Worm (Caenorhabditis elegans) whole organism, late embryonic: ENCODE data around the gene E02H1.5.

ENCODE experiments used
- C08G9.2 ChIP-seq: sonication (generic microtip); optimal IDR thresholded peaks from 2 replicates; lab custom pipeline; 2016; ENCODE audit warnings: mild to moderate bottlenecking, missing genetic modification characterization, moderate library complexity, missing compliant biosample characterization
- C38D4.7 ChIP-seq: fragments of 200-800 bp; sonication (Bioruptor generic); optimal IDR thresholded peaks from 2 replicates; lab custom pipeline; 2018; ENCODE audit warnings: mild to moderate bottlenecking, missing genetic modification characterization, moderate library complexity, missing compliant biosample characterization
- T23F11.4 ChIP-seq: fragments of 200-800 bp; sonication (Bioruptor generic); optimal IDR thresholded peaks from 2 replicates; lab custom pipeline; 2018; ENCODE audit warnings: mild to moderate bottlenecking, missing genetic modification characterization, missing compliant biosample characterization
- ahr-1 ChIP-seq: sonication (generic microtip); optimal IDR thresholded peaks from 2 replicates; lab custom pipeline; 2016; ENCODE audit warnings: missing genetic modification characterization, missing compliant biosample characterization
- ama-1 ChIP-seq: fragments of 150-350 bp; optimal IDR thresholded peaks from 2 replicates; lab custom pipeline; 2014
- ceh-18 ChIP-seq: sonication (generic microtip); optimal IDR thresholded peaks from 2 replicates; lab custom pipeline; 2016; ENCODE audit warnings: missing genetic modification characterization, missing compliant biosample characterization
- ceh-19 ChIP-seq: fragments of 200-800 bp; sonication (Bioruptor generic); optimal IDR thresholded peaks from 2 replicates; lab custom pipeline; 2018; ENCODE audit warnings: mild to moderate bottlenecking, missing genetic modification characterization, missing compliant biosample characterization
- ceh-30 ChIP-seq: fragments of 150-350 bp; optimal IDR thresholded peaks from 2 replicates; lab custom pipeline; 2014; ENCODE audit warnings: missing biosample characterization, missing genetic modification characterization
- ceh-34 ChIP-seq: sonication (generic microtip); optimal IDR thresholded peaks from 2 replicates; lab custom pipeline; 2016; ENCODE audit warnings: mild to moderate bottlenecking, missing genetic modification characterization, missing compliant biosample characterization
- ceh-45 ChIP-seq: fragments of 200-800 bp; sonication (Bioruptor generic); IDR thresholded peaks from 2 replicates; pipeline ENCODE4 v1.3.6; 2022; ENCODE audit warnings: missing genetic modification reagents, missing genetic modification characterization, missing compliant biosample characterization
- che-1 ChIP-seq: sonication (generic microtip); optimal IDR thresholded peaks from 2 replicates; lab custom pipeline; 2016; ENCODE audit warnings: mild to moderate bottlenecking, missing genetic modification characterization, missing compliant biosample characterization
- elt-2 ChIP-seq: sonication (generic microtip); optimal IDR thresholded peaks from 2 replicates; lab custom pipeline; 2016; ENCODE audit warnings: missing genetic modification reagents, missing genetic modification characterization, missing compliant biosample characterization
- eyg-1 ChIP-seq: sonication (generic microtip); optimal IDR thresholded peaks from 2 replicates; lab custom pipeline; 2016; ENCODE audit warnings: missing genotype, missing genetic modification characterization, missing compliant biosample characterization
- fax-1 ChIP-seq: sonication (generic microtip); optimal IDR thresholded peaks from 2 replicates; lab custom pipeline; 2016; ENCODE audit warnings: missing genotype, missing genetic modification characterization, missing compliant biosample characterization
- hlh-30 ChIP-seq: sonication (generic microtip); optimal IDR thresholded peaks from 2 replicates; lab custom pipeline; 2017; ENCODE audit warnings: antibody characterized with exemption, missing genetic modification characterization, missing compliant biosample characterization; ENCODE audit not compliant: insufficient read depth
- hlh-8 ChIP-seq: sonication (generic microtip); optimal IDR thresholded peaks from 2 replicates; lab custom pipeline; 2016; ENCODE audit warnings: missing genotype, missing genetic modification characterization, missing compliant biosample characterization
- madf-2 ChIP-seq: sonication (generic microtip); optimal IDR thresholded peaks from 2 replicates; lab custom pipeline; 2017; ENCODE audit warnings: missing genetic modification characterization, missing compliant biosample characterization
- mec-3 ChIP-seq: sonication (generic microtip); optimal IDR thresholded peaks from 2 replicates; lab custom pipeline; 2016; ENCODE audit warnings: borderline replicate concordance, missing genetic modification characterization, missing compliant biosample characterization
- nfya-1 ChIP-seq: sonication (generic microtip); optimal IDR thresholded peaks from 2 replicates; lab custom pipeline; 2017; ENCODE audit warnings: missing genetic modification characterization, mild to moderate bottlenecking, missing compliant biosample characterization, antibody characterized with exemption, moderate library complexity
- nhr-11 ChIP-seq: fragments of 150-350 bp; optimal IDR thresholded peaks from 2 replicates; lab custom pipeline; 2014; ENCODE audit warnings: missing biosample characterization, missing genetic modification characterization
- npax-4 ChIP-seq: sonication (generic microtip); optimal IDR thresholded peaks from 2 replicates; lab custom pipeline; 2016; ENCODE audit warnings: missing genetic modification characterization, missing compliant biosample characterization
- pha-2 ChIP-seq: sonication (generic microtip); optimal IDR thresholded peaks from 2 replicates; lab custom pipeline; 2017; ENCODE audit warnings: mild to moderate bottlenecking, missing genetic modification characterization, missing compliant biosample characterization
- rnt-1 ChIP-seq: sonication (generic microtip); optimal IDR thresholded peaks from 2 replicates; lab custom pipeline; 2016; ENCODE audit warnings: missing genetic modification characterization, missing compliant biosample characterization
- sdc-2 ChIP-seq: sonication (generic microtip); optimal IDR thresholded peaks from 2 replicates; lab custom pipeline; 2016; ENCODE audit warnings: missing genotype, missing genetic modification characterization, missing compliant biosample characterization
- sox-4 ChIP-seq: sonication (generic microtip); optimal IDR thresholded peaks from 2 replicates; lab custom pipeline; 2017; ENCODE audit warnings: mild to moderate bottlenecking, missing genetic modification characterization, inconsistent platforms, missing compliant biosample characterization
- syd-9 ChIP-seq: sonication (generic microtip); optimal IDR thresholded peaks from 2 replicates; lab custom pipeline; 2016; ENCODE audit warnings: mild to moderate bottlenecking, missing genetic modification characterization, moderate library complexity, missing compliant biosample characterization
- tbx-2 ChIP-seq: sonication (generic microtip); optimal IDR thresholded peaks from 2 replicates; lab custom pipeline; 2016; ENCODE audit warnings: missing genetic modification characterization, missing compliant biosample characterization
- ttx-3 ChIP-seq: sonication (generic microtip); optimal IDR thresholded peaks from 2 replicates; lab custom pipeline; 2016; ENCODE audit warnings: missing genetic modification reagents, missing genetic modification characterization, missing compliant biosample characterization
- unc-3 ChIP-seq, 2 experiments: fragments of 200-800 bp in 1 of 2; sonication (Bioruptor generic) in 1 of 2; sonication (generic microtip) in 1 of 2; conservative IDR thresholded peaks in 1 of 2; optimal IDR thresholded peaks in 1 of 2; 2 replicates each; pipeline versions ENCODE4 v1.3.6 to Lab custom; 2016 to 2022; ENCODE audit warnings: missing compliant biosample characterization in 2 of 2, missing genetic modification characterization in 2 of 2, missing genetic modification reagents in 1 of 2
- unc-55 ChIP-seq: sonication (generic microtip); optimal IDR thresholded peaks from 2 replicates; lab custom pipeline; 2017; ENCODE audit warnings: missing biosample characterization, missing genetic modification reagents, missing genetic modification characterization
- ztf-16 ChIP-seq: sonication (generic microtip); optimal IDR thresholded peaks from 2 replicates; lab custom pipeline; 2017; ENCODE audit warnings: missing genetic modification characterization, missing compliant biosample characterization

Gene E02H1.5

ce11 chrII:9618759-9619158 lies 23.7 kb downstream of the E02H1.5 start:
- TF ChIP-seq unc-3 (GFP tag; conservative IDR thresholded peaks at IDR 0.05; lab: Robert Waterston, UW) (no peak), unc-3 (tag; optimal IDR thresholded peaks at IDR 0.05; lab: Kevin White, UChicago) (no peak), ceh-30 (tag; lab: Kevin White, UChicago) (no peak), ceh-19 (GFP tag; lab: Kevin White, UChicago) (no peak), C38D4.7 (GFP tag; lab: Kevin White, UChicago) (no peak), npax-4 (tag; lab: Kevin White, UChicago) (no peak), C08G9.2 (tag; lab: Kevin White, UChicago) (no peak), hlh-30 (tag; lab: Kevin White, UChicago) (no peak), ahr-1 (tag; lab: Kevin White, UChicago) (no peak), che-1 (tag; lab: Kevin White, UChicago) (no peak), T23F11.4 (no peak), rnt-1 (no peak), elt-2 (tag; lab: Kevin White, UChicago) (no peak), mec-3 (no peak), ceh-18 (tag; lab: Kevin White, UChicago) (no peak), sox-4 (tag; lab: Kevin White, UChicago) (no peak), sdc-2 (no peak), hlh-8 (tag; lab: Kevin White, UChicago) (no peak), ceh-45 (GFP tag; lab: Robert Waterston, UW) (no peak)

ce11 chrII:9619402-9619862 lies 24.4 kb downstream of the E02H1.5 start:
- TF ChIP-seq ama-1 (lab: Kevin White, UChicago) (no peak), elt-2 (tag; lab: Kevin White, UChicago) (peak; percentile 55), ceh-18 (tag; lab: Kevin White, UChicago) (peak; percentile 63), ahr-1 (tag; lab: Kevin White, UChicago) (no peak), madf-2 (tag; lab: Kevin White, UChicago) (peak; percentile 33), tbx-2 (peak; percentile 29), ttx-3 (tag; lab: Kevin White, UChicago) (no peak), ceh-34 (tag; lab: Kevin White, UChicago) (peak; percentile 89), pha-2 (tag; lab: Kevin White, UChicago) (no peak), rnt-1 (peak; percentile 20), nfya-1 (tag; lab: Kevin White, UChicago) (peak; percentile 36), unc-55 (GFP tag; lab: Kevin White, UChicago) (peak; percentile 82)

ce11 chrII:9619995-9620535 lies 25.0 kb downstream of the E02H1.5 start:
- TF ChIP-seq nhr-11 (tag; lab: Kevin White, UChicago) = peak; percentile 67
- TF ChIP-seq nfya-1 (tag; lab: Kevin White, UChicago) = no peak
- TF ChIP-seq madf-2 (tag; lab: Kevin White, UChicago) = no peak
- TF ChIP-seq eyg-1 (tag; lab: Kevin White, UChicago) = no peak
- no peak for TF ChIP-seq che-1 (tag; lab: Kevin White, UChicago)
- no peak for TF ChIP-seq unc-55 (GFP tag; lab: Kevin White, UChicago)
- TF ChIP-seq sox-4 (tag; lab: Kevin White, UChicago) = no peak
- no peak for TF ChIP-seq fax-1
- no peak for TF ChIP-seq syd-9 (tag; lab: Kevin White, UChicago)

- TF ChIP-seq unc-55 (GFP tag; lab: Kevin White, UChicago) (peak; percentile 18), ztf-16 (no peak)
- TF ChIP-seq, all 69 proteins: peak for 1
These were observed 25.6 kb downstream of the E02H1.5 start for ce11 chrII:9620616-9621015.

- peak; percentile 83 for TF ChIP-seq ceh-18 (tag; lab: Kevin White, UChicago)
- TF ChIP-seq rnt-1 = peak; percentile 24
- peak; percentile 88 for TF ChIP-seq unc-55 (GFP tag; lab: Kevin White, UChicago)
- no peak for TF ChIP-seq npax-4 (tag; lab: Kevin White, UChicago)
- peak; percentile 26 for TF ChIP-seq nfya-1 (tag; lab: Kevin White, UChicago)
These were observed 26.1 kb downstream of the E02H1.5 start for ce11 chrII:9621121-9621520.
